Fruit fly (Drosophila melanogaster) whole organism, embryonic: ENCODE results near the gene thoc7.

Experiments used
- CG10565 ChIP-seq: fragments of 200-800 bp; sonication (Bioruptor generic); optimal IDR thresholded peaks from 3 replicates; lab custom pipeline; 2016; ENCODE audit warnings: missing biosample characterization, mild to moderate bottlenecking, missing genetic modification characterization
- CG12744 ChIP-seq: fragments of 200-800 bp; sonication (Bioruptor generic); optimal IDR thresholded peaks from 2 replicates; lab custom pipeline; 2016; ENCODE audit warnings: missing biosample characterization, missing genetic modification characterization
- CG14860 ChIP-seq: fragments of 200-800 bp; sonication (Bioruptor generic); IDR thresholded peaks from 3 replicates; pipeline ENCODE4 v1.3.6; 2022; ENCODE audit warnings: missing biosample characterization, missing genetic modification characterization; ENCODE audit not compliant: partially characterized antibody
- CG16779 ChIP-seq: fragments of 200-800 bp; sonication (Bioruptor generic); IDR thresholded peaks from 2 replicates; pipeline ENCODE4 v1.3.6; 2022; ENCODE audit warnings: missing biosample characterization, missing genetic modification characterization
- CG17385 ChIP-seq: fragments of 200-800 bp; sonication (Bioruptor generic); optimal IDR thresholded peaks from 3 replicates; lab custom pipeline; 2018; ENCODE audit warnings: missing biosample characterization, mild to moderate bottlenecking, missing genetic modification characterization
- CG1792 ChIP-seq: fragments of 200-800 bp; sonication (Bioruptor generic); optimal IDR thresholded peaks from 2 replicates; lab custom pipeline; 2016; ENCODE audit warnings: missing biosample characterization, missing genetic modification characterization
- CG18262 ChIP-seq: fragments of 200-800 bp; optimal IDR thresholded peaks from 3 replicates; lab custom pipeline; 2019; ENCODE audit warnings: missing biosample characterization, mild to moderate bottlenecking, missing genetic modification characterization, moderate library complexity
- CG2875 ChIP-seq: fragments of 200-800 bp; sonication (Bioruptor generic); optimal IDR thresholded peaks from 2 replicates; lab custom pipeline; 2017; ENCODE audit warnings: missing biosample characterization, mild to moderate bottlenecking, missing genetic modification characterization, missing genetic modification reagents
- CG30403 ChIP-seq: fragments of 200-800 bp; sonication (Bioruptor generic); optimal IDR thresholded peaks from 3 replicates; lab custom pipeline; 2016; ENCODE audit warnings: missing biosample characterization, missing genetic modification characterization
- CG3995 ChIP-seq: fragments of 200-800 bp; sonication (Bioruptor generic); optimal IDR thresholded peaks from 3 replicates; lab custom pipeline; 2016; ENCODE audit warnings: missing biosample characterization, missing genetic modification characterization
- CG6654 ChIP-seq: fragments of 200-800 bp; sonication (Bioruptor generic); optimal IDR thresholded peaks from 2 replicates; lab custom pipeline; 2017; ENCODE audit warnings: missing biosample characterization, mild to moderate bottlenecking, missing genetic modification characterization
- CG7786 ChIP-seq: fragments of 200-800 bp; sonication (Bioruptor generic); optimal IDR thresholded peaks from 2 replicates; lab custom pipeline; 2016; ENCODE audit warnings: missing biosample characterization, missing genetic modification characterization
- CG7963 ChIP-seq: fragments of 200-800 bp; sonication (Bioruptor generic); IDR thresholded peaks from 3 replicates; pipeline ENCODE4 v1.3.6; 2022; ENCODE audit warnings: missing biosample characterization, missing genetic modification characterization; ENCODE audit not compliant: partially characterized antibody
- CG9437 ChIP-seq: fragments of 200-800 bp; sonication (Bioruptor generic); optimal IDR thresholded peaks from 2 replicates; lab custom pipeline; 2018; ENCODE audit warnings: missing biosample characterization, mild to moderate bottlenecking, missing genetic modification characterization
- Chrac-16 ChIP-seq: fragments of 200-800 bp; sonication (Bioruptor generic); optimal IDR thresholded peaks from 3 replicates; lab custom pipeline; 2016; ENCODE audit warnings: missing biosample characterization, missing genetic modification characterization
- CrebB ChIP-seq: fragments of 200-800 bp; sonication (Bioruptor generic); optimal IDR thresholded peaks from 3 replicates; lab custom pipeline; 2018; ENCODE audit warnings: missing biosample characterization, mild to moderate bottlenecking, missing genetic modification characterization
- Dll ChIP-seq: fragments of 200-800 bp; sonication (Bioruptor generic); IDR thresholded peaks from 4 replicates; pipeline ENCODE4 v1.3.6; 2022; ENCODE audit warnings: missing biosample characterization, missing genetic modification characterization; ENCODE audit not compliant: partially characterized antibody
- H15 ChIP-seq: fragments of 200-800 bp; sonication (Bioruptor generic); IDR thresholded peaks from 3 replicates; pipeline ENCODE4 v1.3.6; 2022; ENCODE audit warnings: missing biosample characterization, missing genetic modification characterization
- Hr3 ChIP-seq: fragments of 200-800 bp; sonication (Bioruptor generic); optimal IDR thresholded peaks from 3 replicates; lab custom pipeline; 2016; ENCODE audit warnings: missing biosample characterization, missing genetic modification characterization
- MBD-R2 ChIP-seq: fragments of 200-800 bp; sonication (Bioruptor generic); IDR thresholded peaks from 2 replicates; pipeline ENCODE4 v1.3.6; 2022; ENCODE audit warnings: missing biosample characterization, missing genetic modification characterization
- Mad ChIP-seq: fragments of 200-800 bp; sonication (Bioruptor generic); optimal IDR thresholded peaks from 2 replicates; lab custom pipeline; 2016; ENCODE audit warnings: missing biosample characterization, missing genetic modification characterization
- Myb ChIP-seq: fragments of 200-800 bp; sonication (Bioruptor generic); optimal IDR thresholded peaks from 2 replicates; lab custom pipeline; 2016; ENCODE audit warnings: missing biosample characterization, missing genetic modification characterization
- NC2β ChIP-seq: fragments of 200-800 bp; sonication (Bioruptor generic); optimal IDR thresholded peaks from 2 replicates; lab custom pipeline; 2016; ENCODE audit warnings: missing biosample characterization, missing genetic modification characterization
- Nf-YC ChIP-seq: fragments of 200-800 bp; optimal IDR thresholded peaks from 3 replicates; lab custom pipeline; 2019; ENCODE audit warnings: missing biosample characterization, mild to moderate bottlenecking, missing genetic modification characterization, moderate library complexity
- Poxn ChIP-seq: fragments of 200-800 bp; sonication (Bioruptor generic); IDR thresholded peaks from 2 replicates; pipeline ENCODE4 v1.3.6; 2022; ENCODE audit warnings: missing biosample characterization, missing genetic modification characterization
- Sox100B ChIP-seq: fragments of 200-800 bp; sonication (Bioruptor generic); optimal IDR thresholded peaks from 3 replicates; lab custom pipeline; 2018; ENCODE audit warnings: missing biosample characterization, mild to moderate bottlenecking, missing genetic modification characterization
- br ChIP-seq: fragments of >200 bp; optimal IDR thresholded peaks from 2 replicates; lab custom pipeline; 2017
- cato ChIP-seq: fragments of 200-800 bp; sonication (Bioruptor generic); optimal IDR thresholded peaks from 2 replicates; lab custom pipeline; 2016; ENCODE audit warnings: missing biosample characterization, missing genetic modification characterization, borderline replicate concordance
- cg ChIP-seq: fragments of 200-800 bp; sonication (Bioruptor generic); optimal IDR thresholded peaks from 3 replicates; lab custom pipeline; 2019; ENCODE audit warnings: missing biosample characterization, mild to moderate bottlenecking, missing genetic modification characterization, moderate library complexity
- ci ChIP-seq: fragments of 200-800 bp; sonication (Bioruptor generic); IDR thresholded peaks from 3 replicates; pipeline ENCODE4 v1.3.6; 2022; ENCODE audit warnings: missing biosample characterization, missing genetic modification characterization
- danr ChIP-seq: fragments of 200-800 bp; sonication (Bioruptor generic); IDR thresholded peaks from 2 replicates; pipeline ENCODE4 v1.3.6; 2022; ENCODE audit warnings: missing biosample characterization, missing genetic modification characterization
- gce ChIP-seq: fragments of 200-800 bp; sonication (Bioruptor generic); IDR thresholded peaks from 3 replicates; pipeline ENCODE4 v1.3.6; 2022; ENCODE audit warnings: missing biosample characterization, missing genetic modification characterization
- hb ChIP-seq: fragments of 200-800 bp; sonication (Bioruptor generic); IDR thresholded peaks from 3 replicates; pipeline ENCODE4 v1.3.6; 2022; ENCODE audit warnings: missing biosample characterization, missing genetic modification characterization; ENCODE audit not compliant: partially characterized antibody
- ind ChIP-seq: fragments of 200-800 bp; sonication (Bioruptor generic); optimal IDR thresholded peaks from 3 replicates; lab custom pipeline; 2016; ENCODE audit warnings: missing biosample characterization, missing genetic modification characterization
- inv ChIP-seq: fragments of 200-800 bp; sonication (Bioruptor generic); IDR thresholded peaks from 2 replicates; pipeline ENCODE4 v1.3.6; 2022; ENCODE audit warnings: missing biosample characterization, missing genetic modification characterization; ENCODE audit not compliant: partially characterized antibody
- ken ChIP-seq: fragments of 200-800 bp; sonication (Bioruptor generic); IDR thresholded peaks from 3 replicates; pipeline ENCODE4 v1.3.6; 2022; ENCODE audit warnings: missing biosample characterization, missing genetic modification characterization
- klu ChIP-seq: fragments of 200-800 bp; sonication (Bioruptor generic); IDR thresholded peaks from 2 replicates; pipeline ENCODE4 v1.3.6; 2022; ENCODE audit warnings: missing biosample characterization, missing genetic modification characterization
- mam ChIP-seq: fragments of 200-800 bp; sonication (Bioruptor generic); optimal IDR thresholded peaks from 3 replicates; lab custom pipeline; 2016; ENCODE audit warnings: missing biosample characterization, missing genetic modification characterization
- mirr ChIP-seq: fragments of 200-800 bp; sonication (Bioruptor generic); optimal IDR thresholded peaks from 3 replicates; lab custom pipeline; 2018; ENCODE audit warnings: missing biosample characterization, mild to moderate bottlenecking, missing genetic modification characterization
- pb ChIP-seq: fragments of 200-800 bp; sonication (Bioruptor generic); optimal IDR thresholded peaks from 3 replicates; lab custom pipeline; 2016; ENCODE audit warnings: missing biosample characterization, missing genetic modification characterization
- phol ChIP-seq: fragments of 200-800 bp; sonication (Bioruptor generic); optimal IDR thresholded peaks from 3 replicates; lab custom pipeline; 2018; ENCODE audit warnings: missing biosample characterization, mild to moderate bottlenecking, missing genetic modification characterization, moderate library complexity
- pnt ChIP-seq: fragments of 200-800 bp; sonication (Bioruptor generic); optimal IDR thresholded peaks from 3 replicates; lab custom pipeline; 2016; ENCODE audit warnings: missing biosample characterization, missing genetic modification characterization
- rib ChIP-seq: fragments of 200-800 bp; sonication (Bioruptor generic); IDR thresholded peaks from 2 replicates; pipeline ENCODE4 v1.3.6; 2022; ENCODE audit warnings: missing biosample characterization, missing genetic modification characterization
- slbo ChIP-seq: fragments of 200-800 bp; sonication (Bioruptor generic); IDR thresholded peaks from 2 replicates; pipeline ENCODE4 v1.3.6; 2022; ENCODE audit warnings: missing biosample characterization, missing genetic modification characterization
- slou ChIP-seq: fragments of 200-800 bp; sonication (Bioruptor generic); optimal IDR thresholded peaks from 3 replicates; lab custom pipeline; 2016; ENCODE audit warnings: missing biosample characterization, missing genetic modification characterization
- stwl ChIP-seq: fragments of 200-800 bp; sonication (Bioruptor generic); optimal IDR thresholded peaks from 3 replicates; lab custom pipeline; 2018; ENCODE audit warnings: missing biosample characterization, mild to moderate bottlenecking, missing genetic modification characterization, moderate library complexity
- trem ChIP-seq: fragments of 200-800 bp; optimal IDR thresholded peaks from 3 replicates; lab custom pipeline; 2019; ENCODE audit warnings: missing biosample characterization, mild to moderate bottlenecking, missing genetic modification characterization, moderate library complexity
- vfl ChIP-seq: fragments of 200-800 bp; sonication (Bioruptor generic); optimal IDR thresholded peaks from 2 replicates; lab custom pipeline; 2016; ENCODE audit warnings: missing biosample characterization, missing genetic modification characterization
- vvl ChIP-seq: fragments of 200-800 bp; sonication (Bioruptor generic); IDR thresholded peaks from 2 replicates; pipeline ENCODE4 v1.3.6; 2022; ENCODE audit warnings: missing biosample characterization, missing genetic modification characterization
- zen ChIP-seq: fragments of 200-800 bp; sonication (Bioruptor generic); optimal IDR thresholded peaks from 3 replicates; lab custom pipeline; 2018; ENCODE audit warnings: missing biosample characterization, mild to moderate bottlenecking, missing genetic modification characterization, moderate library complexity

The thoc7 gene

DNA sequence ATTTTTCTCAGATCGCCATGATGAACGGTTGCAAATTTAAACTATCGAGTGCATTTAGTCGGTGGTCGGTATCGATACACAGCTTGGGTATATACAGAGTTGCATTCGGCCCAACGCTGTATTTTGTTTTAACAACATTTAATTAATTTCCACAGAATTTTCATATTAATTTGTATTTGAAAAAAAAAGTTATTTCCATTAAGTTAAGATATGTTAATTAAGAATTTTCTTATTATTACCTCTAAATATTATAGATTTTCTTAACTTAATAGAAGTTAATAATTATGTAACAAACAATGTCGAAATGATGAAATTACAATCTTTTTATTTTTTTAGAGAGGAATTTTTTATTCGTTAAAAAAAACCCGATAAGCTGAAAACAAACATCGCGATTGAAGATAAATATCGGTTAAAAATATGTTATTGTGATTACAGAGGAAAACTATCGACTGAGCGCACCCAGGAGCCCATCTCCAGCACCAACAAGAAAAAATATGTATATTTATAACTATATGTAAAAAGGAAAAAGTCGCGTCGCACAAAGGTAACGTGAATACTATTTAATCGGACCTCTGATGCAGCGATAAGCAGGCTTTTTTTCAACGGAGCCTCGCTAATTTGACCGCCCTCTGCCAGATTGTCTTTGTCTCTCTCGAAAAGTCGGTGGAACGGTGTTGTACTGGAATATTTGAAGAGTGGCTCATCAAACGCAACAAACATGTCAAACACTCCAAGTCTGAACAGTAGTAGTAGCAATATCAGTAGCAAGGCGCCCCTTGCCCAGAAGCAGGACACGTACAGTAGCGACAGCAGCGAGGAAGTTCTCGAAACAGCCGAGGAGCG, 12.5 kb downstream of the thoc7 start, which contains the start of the genes rno and mri (continued):
- TF ChIP-seq CG9437 (GFP tag; lab: Kevin White, UChicago) (peak; percentile 48), zen (tag; lab: Kevin White, UChicago) (peak; percentile 81), ind (GFP tag; lab: Kevin White, UChicago) (peak; percentile 74), slbo (GFP tag; lab: Robert Waterston, UW) (peak; percentile 78), CG14860 (GFP tag; lab: Robert Waterston, UW) (peak; percentile 93), stwl (tag; lab: Kevin White, UChicago) (peak; percentile 63), Myb (GFP tag; lab: Kevin White, UChicago) (no peak), mam (GFP tag; lab: Kevin White, UChicago) (peak; percentile 32), CG12744 (GFP tag; lab: Kevin White, UChicago) (no peak), mirr (GFP tag; lab: Kevin White, UChicago) (no peak), NC2β (GFP tag; lab: Kevin White, UChicago) (no peak), klu (peak; percentile 62; the same call in 1 of the 2 replicates), CrebB (tag; lab: Kevin White, UChicago) (peak; percentile 13), CG16779 (0 out of 2 replicates have a peak, but pooled peaks have one; percentile 21), H15 (GFP tag; lab: Robert Waterston, UW) (0 out of 3 replicates have a peak, but pooled peaks have one; percentile 41), ci (peak; percentile 61; the same call in 2 of the 3 replicates), inv (GFP tag; lab: Robert Waterston, UW) (peak; percentile 90), CG7963 (peak; percentile 86), vfl (GFP tag; lab: Kevin White, UChicago) (no peak), ken (GFP tag; lab: Robert Waterston, UW) (peak; percentile 64; the same call in 2 of the 3 replicates), CG1792 (no peak), CG7786 (no peak), hb (GFP tag; lab: Robert Waterston, UW) (peak; percentile 87), Chrac-16 (GFP tag; lab: Kevin White, UChicago) (peak; percentile 67), pnt (GFP tag; lab: Kevin White, UChicago) (no peak), slou (no peak), Poxn (GFP tag; lab: Robert Waterston, UW) (no peak), Nf-YC (peak; percentile 70), Dll (GFP tag; lab: Robert Waterston, UW) (peak; percentile 95), CG2875 (GFP tag; lab: Kevin White, UChicago) (peak; percentile 4), CG10565 (no peak), rib (GFP tag; lab: Robert Waterston, UW) (no peak), CG18262 (peak; percentile 84), Mad (GFP tag; lab: Kevin White, UChicago) (peak; percentile 10), vvl (GFP tag; lab: Robert Waterston, UW) (peak; percentile 81), gce (GFP tag; lab: Robert Waterston, UW) (peak; percentile 54; the same call in 1 of the 3 replicates), Hr3 (GFP tag; lab: Kevin White, UChicago) (peak; percentile 80), Sox100B (GFP tag; lab: Kevin White, UChicago) (no peak), phol (tag; lab: Kevin White, UChicago) (peak; percentile 99), br (lab: Kevin White, UChicago) (no peak), MBD-R2 (peak; percentile 26), trem (tag; lab: Kevin White, UChicago) (peak; percentile 75), CG30403 (GFP tag; lab: Kevin White, UChicago) (peak; percentile 82), cato (GFP tag; lab: Kevin White, UChicago) (peak; percentile 22), CG3995 (GFP tag; lab: Kevin White, UChicago) (peak; percentile 83), pb (no peak), danr (no peak), CG17385 (GFP tag; lab: Kevin White, UChicago) (peak; percentile 46), cg (GFP tag; lab: Kevin White, UChicago) (no peak), CG6654 (GFP tag; lab: Kevin White, UChicago) (no peak)
